Worm (Caenorhabditis elegans): ENCODE results near the gene C02H6.1.
"Not testable (repeated sequence)": the region's sequence is repeated elsewhere in the genome, so short reads cannot be mapped to it uniquely, and the experiment has no call there.

The C02H6.1 gene

ce11 chrV:7352186-7353053 lies 37.3 kb downstream of the C02H6.1 start, which contains the start of the genes srh-231 and srh-275:
Gene srh-231 (minus strand): TSS chrV:7352236.
Gene srh-275 (plus strand): TSS chrV:7353003.
- TF ChIP-seq ceh-43 (GFP tag; optimal IDR thresholded peaks at IDR 0.05) (no peak), nhr-76 (tag; optimal IDR thresholded peaks at IDR 0.05) (no peak), hlh-1 (tag; optimal IDR thresholded peaks at IDR 0.05) (no peak), snpc-4 (tag; optimal IDR thresholded peaks at IDR 0.05) (no peak), lin-32 (GFP tag; optimal IDR thresholded peaks at IDR 0.05) (no peak), nhr-28 (tag; optimal IDR thresholded peaks at IDR 0.05) (no peak), cnd-1 (tag; optimal IDR thresholded peaks at IDR 0.05) (no peak)

ce11 chrV:7349541-7349940 lies 40.1 kb downstream of the C02H6.1 start, which contains the start of gene nhr-149:
Gene nhr-149 (minus strand): TSS chrV:7349641.
- TF ChIP-seq zip-8 (tag; optimal IDR thresholded peaks at IDR 0.05) (peak; percentile 53), ces-1 (GFP tag; optimal IDR thresholded peaks at IDR 0.05) (no peak)

ce11 chrV:7345494-7345893 lies 44.2 kb downstream of the C02H6.1 start, which contains the start of gene nhr-147:
Gene nhr-147 (plus strand): TSS chrV:7345794.
- TF ChIP-seq sptf-1 (tag; optimal IDR thresholded peaks at IDR 0.05); bed-3 (GFP tag; optimal IDR thresholded peaks at IDR 0.05); unc-39 (tag; optimal IDR thresholded peaks at IDR 0.05): not testable (repeated sequence)

ce11 chrV:7343522-7343921 lies 46.1 kb downstream of the C02H6.1 start, which contains the start of gene srh-244:
Gene srh-244 (plus strand): TSS chrV:7343822.
- no peak for TF ChIP-seq unc-62 (GFP tag; optimal IDR thresholded peaks at IDR 0.05)

ce11 chrV:7341942-7342341 lies 47.7 kb downstream of the C02H6.1 start, which contains the start of the genes nhr-263 and nhr-148:
Gene nhr-263 (minus strand): TSS chrV:7342042.
Gene nhr-148 (plus strand): TSS chrV:7342156.
- TF ChIP-seq elt-3 (tag; optimal IDR thresholded peaks at IDR 0.05): no peak
- no peak for TF ChIP-seq mls-2 (tag; optimal IDR thresholded peaks at IDR 0.05)
- TF ChIP-seq snpc-4 (tag; optimal IDR thresholded peaks at IDR 0.05): no peak
- TF ChIP-seq mep-1 (tag; optimal IDR thresholded peaks at IDR 0.05): no peak
- TF ChIP-seq lsy-2 (tag; optimal IDR thresholded peaks at IDR 0.05): no peak
- TF ChIP-seq unc-39 (tag; optimal IDR thresholded peaks at IDR 0.05): no peak
- no peak for TF ChIP-seq pha-4 (tag; optimal IDR thresholded peaks at IDR 0.05)
- no peak for TF ChIP-seq M03D4.4 (tag; optimal IDR thresholded peaks at IDR 0.05)
- TF ChIP-seq hlh-1 (tag; optimal IDR thresholded peaks at IDR 0.05): no peak
- TF ChIP-seq bed-3 (GFP tag; optimal IDR thresholded peaks at IDR 0.05): no peak
- no peak for TF ChIP-seq unc-62 (GFP tag; optimal IDR thresholded peaks at IDR 0.05)
- no peak for TF ChIP-seq lin-13 (tag; optimal IDR thresholded peaks at IDR 0.05)

ce11 chrV:7339831-7340230 lies 49.8 kb downstream of the C02H6.1 start, which contains the start of gene srh-187:
Gene srh-187 (minus strand): TSS chrV:7339931.
- no peak for TF ChIP-seq flh-1 (GFP tag; optimal IDR thresholded peaks at IDR 0.05)
- no peak for TF ChIP-seq ceh-43 (GFP tag; optimal IDR thresholded peaks at IDR 0.05)
- TF ChIP-seq tbx-8 (GFP tag; optimal IDR thresholded peaks at IDR 0.05): no peak
- TF ChIP-seq elt-1 (tag; optimal IDR thresholded peaks at IDR 0.05; ENCODE audit: borderline replicate concordance, insufficient read depth): no peak
- TF ChIP-seq unc-39 (tag; optimal IDR thresholded peaks at IDR 0.05): no peak
